Worm (Caenorhabditis elegans) whole organism, L1 larva: ENCODE measurements around the gene B0495.9.
A peak's percentile ranks its signal among the peaks of the same experiment; 100 is the strongest.

Experiments
- F16B12.6 ChIP-seq: fragments of 150-350 bp; optimal IDR thresholded peaks from 2 replicates; lab custom pipeline; 2014; ENCODE audit warnings: missing biosample characterization, missing genetic modification characterization
- ceh-82 ChIP-seq, 3 experiments: fragments of 150-350 bp in 1 of 3; sonication (generic microtip) in 2 of 3; optimal IDR thresholded peaks; 2 replicates each; lab custom pipeline; 2014 to 2017; ENCODE audit warnings: missing biosample characterization in 3 of 3, missing genetic modification characterization in 3 of 3
- jun-1 ChIP-seq: fragments of 150-350 bp; optimal IDR thresholded peaks from 2 replicates; lab custom pipeline; 2014; ENCODE audit warnings: missing biosample characterization, missing genetic modification reagents, missing genetic modification characterization
- nhr-11 ChIP-seq: fragments of 150-350 bp; optimal IDR thresholded peaks from 2 replicates; lab custom pipeline; 2014; ENCODE audit warnings: missing biosample characterization, missing genetic modification characterization
- nhr-71 ChIP-seq: sonication (generic microtip); optimal IDR thresholded peaks from 2 replicates; lab custom pipeline; 2016; ENCODE audit warnings: mild to moderate bottlenecking, missing genetic modification characterization, moderate library complexity, missing compliant biosample characterization
- sox-4 ChIP-seq: sonication (generic microtip); optimal IDR thresholded peaks from 2 replicates; lab custom pipeline; 2016; ENCODE audit warnings: missing genetic modification characterization, missing compliant biosample characterization
- unc-62 ChIP-seq: fragments of 150-350 bp; optimal IDR thresholded peaks from 2 replicates; lab custom pipeline; 2014; ENCODE audit warnings: missing biosample characterization, missing genetic modification reagents, missing genetic modification characterization
- ztf-11 ChIP-seq, 2 experiments: sonication (generic microtip); optimal IDR thresholded peaks; 2 replicates each; lab custom pipeline; 2016 to 2017; ENCODE audit warnings: missing genetic modification characterization in 2 of 2, missing biosample characterization in 1 of 2, missing compliant biosample characterization in 1 of 2

ce11 chrII:7716112-7716511, 7.6 kb upstream of the B0495.9 start:
- no peak for TF ChIP-seq ceh-82 (tag; optimal IDR thresholded peaks at IDR 0.05; lab: Kevin White, UChicago)
- TF ChIP-seq sox-4 (tag; lab: Kevin White, UChicago): no peak
- TF ChIP-seq nhr-71 (tag; lab: Kevin White, UChicago): peak; percentile 33
- TF ChIP-seq jun-1: no peak
- no peak for TF ChIP-seq nhr-11
- TF ChIP-seq F16B12.6 (tag; lab: Kevin White, UChicago): no peak
- TF ChIP-seq unc-62: no peak
- no peak for TF ChIP-seq ztf-11 (tag; optimal IDR thresholded peaks at IDR 0.05; lab: Kevin White, UChicago)
